Fruit fly (Drosophila melanogaster): ENCODE results near the gene CG5245.

CG5245 gene

DNA sequence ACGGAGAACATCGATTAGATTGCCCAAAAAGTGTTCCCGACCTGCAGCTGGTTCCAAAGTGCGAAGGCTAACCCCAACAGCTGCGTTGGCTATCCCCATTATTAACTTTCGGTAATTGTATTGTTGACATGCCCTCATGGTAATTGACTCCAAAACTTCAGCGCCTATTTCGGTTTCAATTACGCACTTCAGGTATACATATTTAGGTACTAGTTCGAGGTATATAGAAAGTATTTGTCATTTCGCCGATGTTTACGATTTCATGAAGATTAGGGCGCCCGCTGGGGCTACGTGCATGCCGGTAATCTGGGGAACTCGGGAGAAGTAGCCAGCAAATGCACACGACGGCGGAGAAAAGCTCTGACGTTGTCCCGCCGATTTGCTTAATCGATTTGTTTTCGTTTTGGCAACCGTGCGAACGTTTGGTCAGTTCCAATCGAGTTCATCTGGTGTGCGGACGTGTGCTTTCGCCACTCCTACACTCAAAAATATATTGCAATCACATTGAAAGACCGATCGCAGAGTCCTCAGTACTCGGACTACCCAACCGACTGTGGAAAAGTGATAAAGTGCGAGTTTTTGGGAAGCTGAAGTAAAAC is 11.7 kb downstream of the CG5245 start:
- peak; percentile 33 for TF ChIP-seq noc (tag; optimal IDR thresholded peaks at IDR 0.05)

DNA sequence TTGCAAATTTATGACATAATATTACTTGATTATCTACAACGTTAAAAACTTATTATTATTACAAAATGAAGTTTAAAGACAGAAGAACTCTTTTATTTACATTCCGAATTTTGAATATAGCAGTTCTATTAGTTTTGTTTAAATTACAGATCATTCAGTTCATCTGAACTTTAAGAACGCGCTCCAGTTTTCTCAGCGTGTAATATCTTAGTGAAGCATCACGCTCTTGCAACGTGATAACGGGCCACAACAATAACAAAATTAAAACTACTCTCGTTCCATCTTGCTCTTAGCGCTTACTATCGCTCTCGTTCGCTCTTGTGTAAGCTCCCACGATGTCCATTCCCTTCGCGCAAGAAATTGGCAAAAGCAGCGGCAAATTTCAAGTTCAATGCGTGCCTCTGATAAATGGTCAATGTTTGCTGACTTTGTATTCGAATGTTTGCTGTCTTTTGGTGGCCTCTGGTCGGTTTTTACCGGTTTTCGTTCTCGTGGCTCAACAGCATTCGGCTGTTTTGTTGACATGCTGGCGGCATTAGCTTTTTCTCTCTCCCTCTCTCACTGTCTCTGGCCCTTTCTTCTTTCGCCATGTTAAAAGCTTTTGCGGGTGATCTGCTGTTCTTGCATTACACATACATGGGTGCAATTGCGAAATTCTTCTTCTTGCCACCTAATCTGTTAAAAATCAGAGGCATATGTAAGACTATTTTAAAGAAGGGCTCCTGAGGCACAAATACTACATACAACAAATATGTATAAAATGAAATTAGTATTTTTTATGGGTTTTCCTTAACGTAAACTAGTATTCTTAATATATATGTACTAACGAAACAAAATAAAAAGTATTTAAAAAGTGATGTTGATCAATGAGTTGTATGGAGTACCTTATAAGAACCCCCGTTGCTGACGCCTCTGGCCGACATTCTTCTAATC is 13.5 kb downstream of the CG5245 start:
- peak; percentile 92 for TF ChIP-seq noc (tag; optimal IDR thresholded peaks at IDR 0.05)

DNA sequence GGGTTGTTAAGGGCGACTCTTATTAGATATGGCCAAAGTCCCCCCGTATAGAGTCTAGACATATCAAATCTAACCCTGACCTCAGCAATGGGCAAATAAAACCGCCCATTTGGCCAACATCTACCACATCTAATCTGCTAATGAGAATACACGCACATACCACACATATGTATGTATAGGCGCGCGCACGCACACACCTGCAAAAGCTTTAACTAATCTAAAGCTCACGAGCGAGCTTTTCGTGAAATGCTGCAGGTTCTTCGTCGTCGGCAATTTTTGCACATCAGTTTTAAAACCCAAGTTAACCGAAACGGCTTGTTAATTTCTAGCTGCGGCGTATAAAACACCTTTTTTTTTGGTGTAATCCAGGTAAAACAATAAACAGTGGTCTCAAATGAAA is 14.4 kb downstream of the CG5245 start:
- no peak for TF ChIP-seq noc (tag; optimal IDR thresholded peaks at IDR 0.05)

DNA sequence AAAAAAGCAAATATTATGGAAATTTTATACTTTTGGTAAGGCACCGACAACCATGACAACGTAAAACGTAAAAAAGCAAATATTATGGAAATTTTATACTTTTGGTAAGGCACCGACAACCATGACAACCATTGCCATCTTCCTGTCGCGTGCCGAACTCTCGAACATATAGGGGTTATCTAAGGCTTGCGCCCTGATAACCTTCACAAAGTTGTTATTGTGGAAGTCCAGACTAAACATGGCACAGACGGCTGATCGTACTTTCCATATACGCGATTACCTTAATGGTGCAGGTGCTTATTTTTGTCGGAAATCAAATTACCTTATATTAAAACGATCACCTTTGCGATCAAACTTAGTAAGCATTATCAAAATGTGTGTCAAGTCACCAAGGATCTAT is 16.1 kb downstream of the CG5245 start:
- TF ChIP-seq noc (tag; optimal IDR thresholded peaks at IDR 0.05): no peak

DNA sequence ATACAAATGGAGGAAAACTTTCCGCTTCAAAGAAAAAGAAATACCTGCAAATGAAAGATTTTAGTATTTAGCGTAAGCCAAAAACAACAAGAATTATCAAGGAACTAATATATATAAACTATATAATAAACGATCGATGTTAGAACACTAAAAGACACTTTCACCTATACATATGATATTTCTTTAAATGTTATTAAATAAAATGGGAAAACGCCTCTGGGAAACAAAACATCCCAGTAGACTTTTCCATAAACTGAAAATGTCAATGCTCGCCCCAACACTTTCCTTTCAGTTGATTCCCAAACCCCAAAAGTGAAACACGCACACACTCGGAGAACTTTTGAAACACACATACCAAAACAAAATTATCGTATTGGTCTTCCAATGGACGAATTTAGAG is 18.0 kb downstream of the CG5245 start, which contains the start of gene vrs:
Gene vrs (plus strand): TSS at position 301 of the 400 bp plus-strand sequence.
- TF ChIP-seq noc (tag; optimal IDR thresholded peaks at IDR 0.05): no peak

DNA sequence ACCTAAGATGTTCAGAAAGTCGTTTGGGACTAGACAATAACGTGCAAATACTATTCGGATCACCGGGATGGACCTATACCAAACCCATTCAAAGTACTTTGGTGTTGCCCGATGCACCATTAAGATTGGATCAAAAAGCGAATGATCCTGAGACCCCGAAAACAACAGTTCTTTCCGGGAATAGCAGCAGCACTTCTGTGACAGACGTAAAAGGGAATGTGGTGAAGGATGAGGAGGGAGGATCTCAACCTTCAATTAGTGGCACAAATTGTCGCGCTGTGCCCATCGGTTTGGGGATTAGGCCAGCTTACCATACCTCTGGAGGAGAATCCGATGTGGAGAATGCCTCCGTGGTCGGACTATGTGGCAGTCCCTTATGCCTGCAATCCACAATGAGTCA is 19.0 kb downstream of the CG5245 start:
- TF ChIP-seq noc (tag; optimal IDR thresholded peaks at IDR 0.05): no peak

DNA sequence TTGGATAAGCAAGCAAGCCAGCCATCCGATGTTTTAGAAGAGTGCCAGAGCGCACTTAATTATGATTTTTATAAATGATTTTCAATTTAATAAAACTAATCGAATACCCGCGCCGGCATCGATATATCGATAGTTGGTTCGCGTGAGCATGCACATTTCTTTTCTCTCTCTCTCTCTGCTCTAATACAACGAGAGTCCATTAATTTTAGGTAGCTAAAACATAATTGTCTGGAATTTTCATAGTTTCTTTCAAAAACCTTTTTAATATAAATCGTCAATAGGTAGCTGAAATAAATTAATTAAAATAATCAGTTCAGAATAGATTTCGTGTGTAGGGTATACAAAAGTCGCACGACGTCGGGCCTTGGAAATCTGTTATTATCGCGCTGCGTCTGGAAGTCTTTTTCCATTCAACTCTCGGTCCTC is 19.5 kb downstream of the CG5245 start, which contains the start of gene CG18549:
Gene CG18549 (plus strand): TSS at position 408 of the 426 bp plus-strand sequence.
- peak; percentile 99 for TF ChIP-seq noc (tag; optimal IDR thresholded peaks at IDR 0.05)

DNA sequence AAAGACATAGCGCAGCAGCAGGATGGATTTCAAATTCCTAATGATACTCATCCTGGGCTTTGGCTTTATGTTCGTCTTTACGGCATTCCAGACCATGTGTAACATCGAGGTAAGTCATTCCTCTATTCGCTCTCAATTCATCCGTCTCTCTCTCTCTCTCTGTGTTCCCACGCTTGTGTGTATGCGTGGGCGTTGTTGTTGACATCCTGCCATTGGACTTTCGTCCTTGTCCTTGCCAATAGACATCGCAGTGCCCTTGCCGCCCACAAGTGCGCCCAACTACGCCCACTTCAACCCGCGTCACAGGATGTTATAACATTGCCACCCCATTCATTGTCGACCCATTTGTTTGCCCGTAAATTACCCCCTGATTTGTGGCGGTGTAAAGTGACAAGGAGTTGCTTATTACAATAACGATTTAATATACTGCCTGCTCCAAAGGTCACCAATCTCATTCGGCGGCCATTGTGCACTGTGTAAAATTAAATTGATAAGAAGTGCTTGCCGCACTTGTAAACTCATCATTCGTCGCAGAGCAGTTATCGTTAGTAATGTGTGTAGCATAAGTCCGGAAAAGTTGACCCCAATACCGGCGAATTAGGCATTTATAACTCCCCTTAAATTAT is 20.4 kb downstream of the CG5245 start:
- no peak for TF ChIP-seq noc (tag; optimal IDR thresholded peaks at IDR 0.05)

DNA sequence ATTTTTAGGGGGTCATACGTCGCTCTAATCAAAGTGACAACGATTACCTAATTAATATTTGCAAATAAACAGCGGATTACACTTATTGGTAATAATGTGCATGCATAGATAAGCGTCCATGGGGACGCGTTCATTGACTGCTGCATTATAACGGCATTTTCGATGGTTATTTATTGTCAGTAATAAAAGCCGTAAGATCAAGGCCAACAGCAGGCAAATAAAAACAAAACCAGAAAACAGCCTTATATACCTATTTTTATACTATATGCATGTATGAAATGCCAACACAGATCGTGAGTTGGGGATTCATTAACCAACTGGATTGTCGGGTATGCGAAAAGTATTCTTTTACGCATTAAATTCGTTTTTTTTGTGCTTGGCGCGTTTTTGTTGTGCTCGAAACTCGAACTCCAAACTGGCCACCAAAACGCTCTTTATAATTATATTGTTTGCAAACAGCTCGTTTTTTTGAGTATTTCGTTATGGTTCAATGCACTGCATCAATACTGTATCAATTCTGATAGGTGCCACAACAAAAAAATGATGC is 21.4 kb downstream of the CG5245 start:
- TF ChIP-seq noc (tag; optimal IDR thresholded peaks at IDR 0.05): no peak

DNA sequence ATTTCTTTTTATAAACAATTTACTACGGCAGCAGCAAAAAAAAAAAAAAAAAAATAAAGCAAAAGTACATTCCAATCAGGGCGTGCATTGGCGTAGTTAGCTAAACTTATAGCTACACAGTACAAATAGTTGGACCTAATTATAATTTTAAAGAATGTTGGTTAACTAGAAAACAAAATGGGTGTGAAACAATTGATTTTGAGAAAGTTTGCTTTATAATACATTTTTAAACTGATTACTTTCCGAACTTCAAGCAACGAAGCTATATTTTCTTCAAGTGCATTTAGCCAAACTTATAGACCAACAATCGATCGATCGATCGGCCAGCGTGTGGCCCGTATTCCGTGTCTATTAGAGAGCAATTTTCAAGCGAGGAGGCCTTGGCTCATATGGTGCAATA is 22.0 kb downstream of the CG5245 start:
- TF ChIP-seq noc (tag; optimal IDR thresholded peaks at IDR 0.05): no peak

DNA sequence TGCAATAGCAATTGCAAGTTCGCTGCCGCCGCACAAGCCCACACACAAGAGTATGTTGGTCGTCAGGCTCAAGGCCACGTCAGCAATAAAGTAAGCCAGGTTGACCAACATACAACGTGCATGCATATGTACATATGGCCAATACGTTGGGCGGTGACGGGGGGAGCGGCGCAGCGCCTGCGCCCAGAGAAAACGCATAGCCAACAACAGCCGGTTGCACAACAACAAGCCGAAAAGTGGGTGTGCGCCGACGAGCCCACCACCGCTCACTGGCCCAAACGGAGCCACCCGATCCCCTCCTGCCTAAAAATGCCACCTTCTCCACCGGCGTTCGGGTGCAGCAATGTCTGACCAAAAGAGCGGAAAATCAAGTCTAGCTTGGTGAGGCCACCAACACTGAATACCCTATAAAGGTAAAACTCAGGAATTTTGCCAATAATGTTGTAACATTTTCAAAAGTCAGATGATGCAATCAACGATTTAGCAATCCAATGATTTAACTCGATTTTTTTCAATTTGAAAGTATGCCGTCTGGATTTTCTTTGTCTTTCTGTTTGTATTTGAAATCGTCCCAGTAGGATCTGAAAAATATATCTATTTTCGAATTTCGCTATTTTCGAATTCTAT is 22.6 kb downstream of the CG5245 start, which contains the start of gene CG5509:
Gene CG5509 (plus strand): TSS at position 577 of the 627 bp plus-strand sequence.
- TF ChIP-seq noc (tag; optimal IDR thresholded peaks at IDR 0.05): no peak

DNA sequence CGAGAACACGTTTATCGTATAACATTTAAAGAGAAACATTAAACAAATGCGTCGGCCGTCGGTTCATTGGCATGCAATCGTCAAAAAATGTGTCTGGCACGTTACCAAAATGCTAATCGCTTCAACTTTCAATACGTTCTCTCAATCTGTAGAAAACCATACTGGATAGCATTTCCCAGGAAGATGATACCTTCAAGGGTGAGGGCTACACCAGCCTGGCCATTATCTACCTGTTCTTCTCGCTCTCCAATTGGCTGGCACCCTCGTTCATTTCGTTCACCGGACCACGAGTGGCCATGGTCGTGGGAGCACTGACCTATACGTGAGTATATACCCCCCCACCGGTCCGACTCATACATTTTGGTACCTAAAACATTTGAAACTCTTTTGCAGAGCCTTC is 25.1 kb downstream of the CG5245 start:
- no peak for TF ChIP-seq noc (tag; optimal IDR thresholded peaks at IDR 0.05)

DNA sequence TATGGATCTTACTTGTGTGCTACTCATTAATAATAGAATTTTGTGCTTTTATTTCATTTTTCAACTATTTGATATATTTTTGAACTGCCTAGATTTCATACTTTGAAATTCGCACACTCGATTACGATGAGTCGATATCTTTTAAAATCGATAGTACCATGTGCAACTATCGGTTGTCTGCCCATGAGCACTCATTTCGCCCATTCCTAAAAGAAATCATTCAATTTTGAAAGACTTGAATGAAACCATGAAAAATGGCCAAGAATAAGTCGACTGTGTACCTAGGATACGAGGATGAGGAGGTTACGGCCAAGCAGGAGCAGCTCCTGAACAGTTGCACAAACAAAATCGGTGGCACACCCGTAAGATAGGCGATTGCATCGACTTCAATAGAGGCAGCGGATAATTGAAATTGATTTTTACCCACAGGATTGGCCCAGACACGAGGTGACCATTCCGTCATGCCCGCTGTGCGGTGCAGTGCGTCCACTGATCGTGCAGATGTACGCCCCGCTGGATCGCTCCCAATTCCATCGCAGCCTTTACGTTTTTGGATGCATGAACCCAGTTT is 27.1 kb downstream of the CG5245 start, which contains the start of gene trus:
Gene trus (plus strand): TSS at position 204 of the 571 bp plus-strand sequence.
- TF ChIP-seq noc (tag; optimal IDR thresholded peaks at IDR 0.05): no peak

DNA sequence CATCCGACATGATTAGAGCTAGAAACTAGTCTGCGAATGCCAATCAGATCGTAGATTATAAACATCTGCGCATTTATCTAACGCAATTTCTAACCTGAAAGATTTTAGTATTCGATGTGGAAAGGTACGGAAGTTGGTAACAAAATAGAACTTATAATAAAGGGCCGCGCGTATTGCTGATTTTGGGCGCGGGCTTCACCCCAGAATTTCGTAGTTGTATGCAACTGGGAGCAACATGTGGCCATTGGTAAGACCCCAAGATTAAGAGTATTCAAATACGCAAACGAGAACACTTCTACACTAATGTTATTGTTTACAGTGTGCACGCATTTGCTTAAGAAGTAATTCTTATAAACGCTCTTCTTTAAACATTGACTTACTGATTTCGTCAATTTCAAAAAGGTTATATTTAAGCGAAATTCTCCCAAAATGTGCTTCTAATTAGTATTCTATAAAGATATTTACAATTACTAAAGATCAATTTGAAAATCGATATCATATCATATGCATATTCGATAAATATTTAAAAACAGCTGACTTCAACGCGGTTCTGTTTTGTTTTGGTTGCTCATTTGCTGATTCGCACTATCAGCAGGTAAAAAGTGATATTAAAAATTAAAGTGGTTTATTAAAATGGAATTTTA is 30.6 kb downstream of the CG5245 start, which contains the start of the genes CG5961 and Polr3C:
Gene CG5961 (minus strand): TSS at position 416 of the 644 bp plus-strand sequence.
Gene Polr3C (plus strand): TSS at position 536 of the 644 bp plus-strand sequence.
- TF ChIP-seq noc (tag; optimal IDR thresholded peaks at IDR 0.05): no peak

Measured in whole organism, larva.